Fruit fly (Drosophila melanogaster): ENCODE measurements around the gene CG7099.
A peak's percentile ranks its signal among the peaks of the same experiment; 100 is the strongest.

CG7099 gene

DNA sequence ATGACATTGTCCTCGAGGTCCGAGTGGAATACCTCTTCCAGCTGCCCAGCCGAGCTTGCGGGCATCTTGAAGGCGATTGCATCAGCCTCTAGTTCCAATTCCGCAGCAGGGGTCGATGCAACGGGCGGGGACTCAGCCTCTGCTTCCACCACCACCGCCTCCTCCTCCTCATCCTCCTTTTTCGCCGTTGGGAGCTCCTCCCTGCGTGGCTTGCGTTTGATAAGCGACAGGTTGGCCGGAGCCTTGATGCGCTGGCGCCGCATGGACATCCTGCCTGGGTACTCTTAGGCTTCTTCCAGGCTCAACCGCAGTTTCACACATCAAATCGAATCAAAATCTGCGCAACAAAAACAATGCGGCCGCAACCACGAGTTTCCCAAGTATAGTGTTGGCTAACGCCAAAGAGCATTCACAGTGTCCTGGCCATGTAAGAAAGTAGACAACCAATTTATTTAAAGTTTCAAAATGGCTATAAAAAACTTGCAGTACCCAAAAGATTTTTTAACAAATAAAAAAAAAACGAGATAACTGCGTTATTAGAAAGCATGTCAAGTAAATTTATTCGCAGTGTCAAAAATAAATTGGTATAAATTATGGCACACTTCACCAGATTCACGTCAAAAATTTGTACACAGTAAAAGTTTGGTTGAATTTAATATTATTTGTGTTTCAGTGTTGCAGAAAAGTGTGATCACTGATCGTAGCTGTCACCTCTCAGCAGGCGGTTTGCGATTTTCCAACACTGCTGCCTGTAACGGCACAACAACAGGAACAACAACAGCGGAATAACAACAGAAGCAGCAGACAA lies 13.7 kb upstream of the CG7099 start, which contains the start of the genes Bdp1 and CG6565 (continued):
- TF ChIP-seq cato (GFP tag; optimal IDR thresholded peaks at IDR 0.05; ENCODE audit: borderline replicate concordance) (peak; percentile 98), Fer2 (tag; optimal IDR thresholded peaks at IDR 0.05) (peak; percentile 93), Ets97D (GFP tag; optimal IDR thresholded peaks at IDR 0.05) (peak; percentile 95), Gug (GFP tag; IDR thresholded peaks at IDR 0.05) (peak; percentile 98), Pdp1 (GFP tag; optimal IDR thresholded peaks at IDR 0.05) (peak; percentile 92 to 99), sna (GFP tag; IDR thresholded peaks at IDR 0.05; ENCODE audit: partially characterized antibody) (no peak), ranshi (GFP tag; IDR thresholded peaks at IDR 0.05) (peak; percentile 95), NC2α (GFP tag; optimal IDR thresholded peaks at IDR 0.05) (peak; percentile 95), CG8359 (GFP tag; optimal IDR thresholded peaks at IDR 0.05; ENCODE audit: borderline replicate concordance) (peak; percentile 77), bbx (GFP tag; IDR thresholded peaks at IDR 0.05; ENCODE audit: partially characterized antibody) (no peak; the same call in 1 of the 2 replicates), CG18262 (tag; optimal IDR thresholded peaks at IDR 0.05) (peak; percentile 95), CG15696 (tag; optimal IDR thresholded peaks at IDR 0.05) (peak; percentile 97), CG8944 (GFP tag; optimal IDR thresholded peaks at IDR 0.05) (peak; percentile 99), CG14050 (GFP tag; IDR thresholded peaks at IDR 0.05) (peak; percentile 92), Sox102F (GFP tag; optimal IDR thresholded peaks at IDR 0.05) (peak; percentile 98), Gsc (GFP tag; IDR thresholded peaks at IDR 0.05) (peak; percentile 95), pum (GFP tag; optimal IDR thresholded peaks at IDR 0.05) (peak; percentile 99), gem (tag; optimal IDR thresholded peaks at IDR 0.05) (peak; percentile 98), CG6254 (GFP tag; optimal IDR thresholded peaks at IDR 0.05) (peak; percentile 91), Dip2 (GFP tag; IDR thresholded peaks at IDR 0.05) (peak; percentile 73), Asciz (GFP tag; optimal IDR thresholded peaks at IDR 0.05) (peak; percentile 93), CG10565 (GFP tag; optimal IDR thresholded peaks at IDR 0.05) (peak; percentile 94), D19B (GFP tag; optimal IDR thresholded peaks at IDR 0.05) (peak; percentile 92), CG32767 (GFP tag; IDR thresholded peaks at IDR 0.05) (peak; percentile 88), Spps (tag; optimal IDR thresholded peaks at IDR 0.05) (peak; percentile 92), pan (optimal IDR thresholded peaks at IDR 0.05) (no peak), pan (GFP tag; optimal IDR thresholded peaks at IDR 0.05 in 1 of 2, IDR thresholded peaks at IDR 0.05 in 1 of 2) (peak in 1 of 2 experiments; percentile 92), zf30C (GFP tag; optimal IDR thresholded peaks at IDR 0.05) (peak; percentile 93), stwl (tag; optimal IDR thresholded peaks at IDR 0.05) (peak; percentile 86), CG12155 (GFP tag; optimal IDR thresholded peaks at IDR 0.05) (peak; percentile 97), CG30403 (GFP tag; optimal IDR thresholded peaks at IDR 0.05) (peak; percentile 99), hth (optimal IDR thresholded peaks at IDR 0.05) (no peak), CG17359 (tag; optimal IDR thresholded peaks at IDR 0.05) (peak; percentile 95), CG30431 (GFP tag; optimal IDR thresholded peaks at IDR 0.05) (peak; percentile 98), maf-S (GFP tag; optimal IDR thresholded peaks at IDR 0.05) (peak; percentile 98), dimm (GFP tag; IDR thresholded peaks at IDR 0.05) (peak; percentile 82), caup (GFP tag; optimal IDR thresholded peaks at IDR 0.05; ENCODE audit: severe bottlenecking) (peak; percentile 95), CG4360 (GFP tag; IDR thresholded peaks at IDR 0.05) (peak; percentile 48; the same call in 1 of the 2 replicates), CG6654 (GFP tag; optimal IDR thresholded peaks at IDR 0.05) (peak; percentile 90), abd-A (tag; optimal IDR thresholded peaks at IDR 0.05) (no peak), ATbp (GFP tag; optimal IDR thresholded peaks at IDR 0.05) (peak; percentile 91), CG9932 (GFP tag; IDR thresholded peaks at IDR 0.05) (peak; percentile 98), CG1602 (GFP tag; optimal IDR thresholded peaks at IDR 0.05) (peak; percentile 99), Doc2 (GFP tag; IDR thresholded peaks at IDR 0.05) (peak; percentile 91), CG7372 (GFP tag; IDR thresholded peaks at IDR 0.05) (peak; percentile 96), bowl (GFP tag; IDR thresholded peaks at IDR 0.05) (peak; percentile 68; the same call in 1 of the 2 replicates), tx (GFP tag; optimal IDR thresholded peaks at IDR 0.05) (peak; percentile 99), slbo (GFP tag; IDR thresholded peaks at IDR 0.05) (peak; percentile 98), CG18619 (GFP tag; optimal IDR thresholded peaks at IDR 0.05) (peak; percentile 97)

Measured in whole organism, embryonic.